Worm (Caenorhabditis elegans) whole organism, young adult: ENCODE data around the gene K02E11.7.

Experiments used
- Y79H2A.3 ChIP-seq: fragments of 200-800 bp; sonication (Bioruptor generic); conservative IDR thresholded peaks from 2 replicates; pipeline ENCODE4 v1.3.6; 2022; ENCODE audit warnings: missing genetic modification reagents, missing genetic modification characterization, missing compliant biosample characterization
- nhr-80 ChIP-seq: sonication (generic microtip); optimal IDR thresholded peaks from 2 replicates; lab custom pipeline; 2016; ENCODE audit warnings: missing genetic modification characterization, missing compliant biosample characterization
- unc-62 ChIP-seq: fragments of 150-350 bp; optimal IDR thresholded peaks from 2 replicates; lab custom pipeline; 2014; ENCODE audit warnings: missing biosample characterization, missing genetic modification reagents, missing genetic modification characterization

- TF ChIP-seq Y79H2A.3 (GFP tag; lab: Robert Waterston, UW) (no peak), nhr-80 (no peak), unc-62 (GFP tag; lab: Kevin White, UChicago) (no peak)
Measured at ce11 chrV:14235942-14236341, 18.2 kb downstream of the K02E11.7 start, which contains the start of gene ent-3.
